Fruit fly (Drosophila melanogaster) whole organism, wandering third instar larva: ENCODE results near the gene COX4.

ENCODE experiments used
- Abd-B ChIP-seq: fragments of >200 bp; optimal IDR thresholded peaks from 2 replicates; lab custom pipeline; 2017; ENCODE audit warnings: missing biosample characterization, missing genetic modification characterization
- CG9705 ChIP-seq: fragments of 200-800 bp; sonication (Bioruptor generic); optimal IDR thresholded peaks from 2 replicates; lab custom pipeline; 2018; ENCODE audit warnings: missing biosample characterization, mild to moderate bottlenecking, missing genetic modification characterization
- CrebA ChIP-seq: fragments of 200-800 bp; sonication (Bioruptor generic); optimal IDR thresholded peaks from 2 replicates; lab custom pipeline; 2016; ENCODE audit warnings: missing biosample characterization, mild to moderate bottlenecking, missing genetic modification characterization, borderline replicate concordance
- Dfd ChIP-seq: fragments of >200 bp; optimal IDR thresholded peaks from 2 replicates; lab custom pipeline; 2017; ENCODE audit warnings: missing biosample characterization, missing genetic modification characterization
- Dif ChIP-seq: fragments of 200-275, 200-300 bp; sonication (Bioruptor generic); optimal IDR thresholded peaks from 2 replicates; lab custom pipeline; 2018; ENCODE audit warnings: missing biosample characterization, missing genetic modification characterization; ENCODE audit not compliant: partially characterized antibody
- Hnf4 ChIP-seq: fragments of 200-800 bp; sonication (Bioruptor generic); optimal IDR thresholded peaks from 2 replicates; lab custom pipeline; 2016; ENCODE audit warnings: missing biosample characterization, mild to moderate bottlenecking, missing genetic modification characterization
- Hr78 ChIP-seq: fragments of >200 bp; optimal IDR thresholded peaks from 2 replicates; lab custom pipeline; 2017; ENCODE audit warnings: missing biosample characterization, missing genetic modification characterization
- Jra ChIP-seq: sonication (Bioruptor generic); optimal IDR thresholded peaks from 2 replicates; lab custom pipeline; 2016; ENCODE audit warnings: missing biosample characterization, missing genetic modification characterization
- Mio ChIP-seq: sonication (Bioruptor generic); optimal IDR thresholded peaks from 2 replicates; lab custom pipeline; 2016; ENCODE audit warnings: missing biosample characterization, missing genetic modification characterization
- Myc ChIP-seq: fragments of >200 bp; optimal IDR thresholded peaks from 2 replicates; lab custom pipeline; 2017
- N ChIP-seq: fragments of >200 bp; optimal IDR thresholded peaks from 2 replicates; lab custom pipeline; 2018; ENCODE audit warnings: missing biosample characterization, missing external identifiers, missing genetic modification characterization
- OdsH ChIP-seq: fragments of 200-800 bp; sonication (Bioruptor generic); optimal IDR thresholded peaks from 2 replicates; lab custom pipeline; 2016; ENCODE audit warnings: missing biosample characterization, mild to moderate bottlenecking, missing genetic modification characterization
- Vsx2 ChIP-seq: fragments of 200-300, 225-300 bp; sonication (Bioruptor generic); optimal IDR thresholded peaks from 2 replicates; lab custom pipeline; 2018; ENCODE audit warnings: missing biosample characterization, missing genetic modification characterization; ENCODE audit not compliant: partially characterized antibody
- brk ChIP-seq: fragments of 200-800 bp; sonication (Bioruptor generic); optimal IDR thresholded peaks from 2 replicates; lab custom pipeline; 2016; ENCODE audit warnings: missing biosample characterization, mild to moderate bottlenecking, missing genetic modification characterization
- dl ChIP-seq, 2 experiments: fragments of 175-275, 200-275 bp in 1 of 2; fragments of 200-275 bp in 1 of 2; sonication (Bioruptor generic); optimal IDR thresholded peaks; lab custom pipeline; 2018; ENCODE audit warnings: mild to moderate bottlenecking in 2 of 2, missing biosample characterization in 2 of 2, missing genetic modification characterization in 2 of 2, moderate library complexity in 2 of 2; ENCODE audit not compliant: partially characterized antibody in 2 of 2, insufficient read depth in 1 of 2
- dmrt93B ChIP-seq: fragments of 200-800 bp; sonication (Bioruptor generic); optimal IDR thresholded peaks from 2 replicates; lab custom pipeline; 2018; ENCODE audit warnings: missing biosample characterization, mild to moderate bottlenecking, missing genetic modification characterization
- dsf ChIP-seq: sonication (Bioruptor generic); optimal IDR thresholded peaks from 2 replicates; lab custom pipeline; 2016; ENCODE audit warnings: missing biosample characterization, missing genetic modification characterization, borderline replicate concordance
- ey ChIP-seq: fragments of 200-800 bp; sonication (Bioruptor generic); optimal IDR thresholded peaks from 2 replicates; lab custom pipeline; 2016; ENCODE audit warnings: missing biosample characterization, missing genetic modification characterization
- h ChIP-seq: fragments of 200-800 bp; sonication (Bioruptor generic); optimal IDR thresholded peaks from 3 replicates; lab custom pipeline; 2016; ENCODE audit warnings: missing biosample characterization, mild to moderate bottlenecking, missing genetic modification characterization
- jim ChIP-seq: fragments of 175-275, 200-325 bp; sonication (Bioruptor generic); optimal IDR thresholded peaks from 2 replicates; lab custom pipeline; 2016; ENCODE audit warnings: missing biosample characterization, mild to moderate bottlenecking, missing genetic modification characterization
- psq ChIP-seq: fragments of 200-800 bp; sonication (Bioruptor generic); optimal IDR thresholded peaks from 3 replicates; lab custom pipeline; 2017; ENCODE audit warnings: missing biosample characterization, mild to moderate bottlenecking, missing genetic modification characterization, moderate library complexity
- rgr ChIP-seq: fragments of 200-800 bp; sonication (Bioruptor generic); optimal IDR thresholded peaks from 3 replicates; lab custom pipeline; 2016; ENCODE audit warnings: missing biosample characterization, mild to moderate bottlenecking, missing genetic modification characterization
- sage ChIP-seq: fragments of 200-800 bp; sonication (Bioruptor generic); optimal IDR thresholded peaks from 2 replicates; lab custom pipeline; 2016; ENCODE audit warnings: missing biosample characterization, mild to moderate bottlenecking, missing genetic modification characterization
- sv ChIP-seq: fragments of 200-800 bp; sonication (Bioruptor generic); optimal IDR thresholded peaks from 3 replicates; lab custom pipeline; 2016; ENCODE audit warnings: missing biosample characterization, missing genetic modification characterization
- tai ChIP-seq: sonication (Bioruptor generic); optimal IDR thresholded peaks from 2 replicates; lab custom pipeline; 2016; ENCODE audit warnings: missing biosample characterization, missing genetic modification characterization
- usp ChIP-seq: fragments of >200 bp; optimal IDR thresholded peaks from 2 replicates; lab custom pipeline; 2017; ENCODE audit warnings: missing biosample characterization, missing genetic modification characterization
- woc ChIP-seq: sonication (Bioruptor generic); optimal IDR thresholded peaks from 2 replicates; lab custom pipeline; 2016; ENCODE audit warnings: missing biosample characterization, mild to moderate bottlenecking, missing genetic modification characterization

The COX4 gene

dm6 chr2L:19958520-19959161 is at the start of gene COX4:
Gene COX4 (plus strand): TSS chr2L:19958713.
- TF ChIP-seq jim (GFP tag; lab: Kevin White, UChicago) = no peak
- no peak for TF ChIP-seq dsf (GFP tag; lab: Kevin White, UChicago)
- no peak for TF ChIP-seq psq (GFP tag; lab: Kevin White, UChicago)
- peak; percentile 43 for TF ChIP-seq sage
- peak; percentile 57 for TF ChIP-seq Vsx2 (GFP tag; lab: Kevin White, UChicago)
- no peak for TF ChIP-seq Hr78 (GFP tag; lab: Kevin White, UChicago)
- no peak for TF ChIP-seq dl (GFP tag; optimal IDR thresholded peaks at IDR 0.05; lab: Kevin White, UChicago; ENCODE audit: insufficient read depth in 1 of 2, partially characterized antibody in 2 of 2)
- no peak for TF ChIP-seq Jra (GFP tag; lab: Kevin White, UChicago)
- TF ChIP-seq Abd-B = no peak
- TF ChIP-seq woc (GFP tag; lab: Kevin White, UChicago) = no peak
- TF ChIP-seq Mio (GFP tag; lab: Kevin White, UChicago) = no peak
- no peak for TF ChIP-seq brk (GFP tag; lab: Kevin White, UChicago)
- TF ChIP-seq CrebA = no peak
- TF ChIP-seq usp (GFP tag; lab: Kevin White, UChicago) = no peak
- no peak for TF ChIP-seq Dfd (GFP tag; lab: Kevin White, UChicago)
- no peak for TF ChIP-seq OdsH (GFP tag; lab: Kevin White, UChicago)
- TF ChIP-seq Myc (lab: Kevin White, UChicago) = no peak

- no peak for TF ChIP-seq ey
- no peak for TF ChIP-seq Hnf4 (GFP tag; lab: Kevin White, UChicago)
- no peak for TF ChIP-seq CG9705 (GFP tag; lab: Kevin White, UChicago)
Observed at dm6 chr2L:19912277-19912676, 46.2 kb upstream of the COX4 start, which contains the start of gene TotF. Gene TotF (minus strand): TSS chr2L:19912377.

- TF ChIP-seq dl (GFP tag; optimal IDR thresholded peaks at IDR 0.05; lab: Kevin White, UChicago; ENCODE audit: insufficient read depth in 1 of 2, partially characterized antibody in 2 of 2) (no peak), Dif (no peak), rgr (GFP tag; lab: Kevin White, UChicago) (no peak), dsf (GFP tag; lab: Kevin White, UChicago) (no peak), Hnf4 (GFP tag; lab: Kevin White, UChicago) (no peak), Mio (GFP tag; lab: Kevin White, UChicago) (no peak), N (GFP tag; lab: Kevin White, UChicago) (no peak), jim (GFP tag; lab: Kevin White, UChicago) (no peak), CrebA (no peak), Dfd (GFP tag; lab: Kevin White, UChicago) (no peak), ey (no peak), Jra (GFP tag; lab: Kevin White, UChicago) (no peak), sage (no peak), woc (GFP tag; lab: Kevin White, UChicago) (no peak), sv (GFP tag; lab: Kevin White, UChicago) (no peak)
Observed at dm6 chr2L:19913416-19913815, 45.1 kb upstream of the COX4 start, which contains the start of gene TotE. Gene TotE (minus strand): TSS chr2L:19913516.

dm6 chr2L:19915195-19915594 is 43.3 kb upstream of the COX4 start:
- TF ChIP-seq tai (GFP tag; lab: Kevin White, UChicago) = no peak
- TF ChIP-seq Myc (lab: Kevin White, UChicago) = peak; percentile 60

dm6 chr2L:19916982-19917381 is 41.5 kb upstream of the COX4 start:
- no peak for TF ChIP-seq ey
- TF ChIP-seq, all 38 proteins: peak for 0

- TF ChIP-seq h = no peak
Observed at dm6 chr2L:19917860-19918259, 40.7 kb upstream of the COX4 start.

dm6 chr2L:19923786-19924185 is 34.7 kb upstream of the COX4 start:
- no peak for TF ChIP-seq usp (GFP tag; lab: Kevin White, UChicago)
- no peak for TF ChIP-seq h
- no peak for TF ChIP-seq dmrt93B (GFP tag; lab: Kevin White, UChicago)
- TF ChIP-seq Hr78 (GFP tag; lab: Kevin White, UChicago) = no peak
- no peak for TF ChIP-seq Myc (lab: Kevin White, UChicago)
- TF ChIP-seq CG9705 (GFP tag; lab: Kevin White, UChicago) = no peak
